Fruit fly (Drosophila melanogaster) whole organism, embryonic: ENCODE measurements around the gene CG2962.

Experiments
- Abd-B ChIP-seq: fragments of 200-800 bp; sonication (Bioruptor generic); optimal IDR thresholded peaks from 2 replicates; lab custom pipeline; 2018; ENCODE audit warnings: missing biosample characterization, mild to moderate bottlenecking, missing genetic modification characterization, moderate library complexity
- Adf1 ChIP-seq: fragments of 200-800 bp; sonication (Bioruptor generic); IDR thresholded peaks from 2 replicates; pipeline ENCODE4 v1.3.6; 2022; ENCODE audit warnings: missing biosample characterization, missing genetic modification characterization
- Bteb2 ChIP-seq: fragments of 200-800 bp; sonication (Bioruptor generic); optimal IDR thresholded peaks from 2 replicates; lab custom pipeline; 2016; ENCODE audit warnings: missing biosample characterization, missing genetic modification characterization
- CG10979 ChIP-seq: fragments of 200-800 bp; sonication (Bioruptor generic); optimal IDR thresholded peaks from 2 replicates; lab custom pipeline; 2018; ENCODE audit warnings: missing biosample characterization, mild to moderate bottlenecking, missing genetic modification characterization, moderate library complexity
- CG11504 ChIP-seq: fragments of 200-800 bp; sonication (Bioruptor generic); optimal IDR thresholded peaks from 3 replicates; lab custom pipeline; 2019; ENCODE audit warnings: missing biosample characterization, mild to moderate bottlenecking, missing genetic modification characterization, moderate library complexity
- CG12744 ChIP-seq: fragments of 200-800 bp; sonication (Bioruptor generic); optimal IDR thresholded peaks from 2 replicates; lab custom pipeline; 2016; ENCODE audit warnings: missing biosample characterization, missing genetic modification characterization
- CG15011 ChIP-seq: fragments of 200-800 bp; sonication (Bioruptor generic); optimal IDR thresholded peaks from 3 replicates; lab custom pipeline; 2018; ENCODE audit warnings: missing biosample characterization, mild to moderate bottlenecking, missing genetic modification characterization
- CG1832 ChIP-seq: fragments of 200-800 bp; sonication (Bioruptor generic); optimal IDR thresholded peaks from 2 replicates; lab custom pipeline; 2017; ENCODE audit warnings: missing biosample characterization, mild to moderate bottlenecking, missing genetic modification characterization, inconsistent platforms
- CG2120 ChIP-seq: fragments of 200-800 bp; sonication (Bioruptor generic); optimal IDR thresholded peaks from 3 replicates; lab custom pipeline; 2016; ENCODE audit warnings: missing biosample characterization, missing genetic modification characterization
- CG33557 ChIP-seq: fragments of 200-800 bp; sonication (Bioruptor generic); optimal IDR thresholded peaks from 2 replicates; lab custom pipeline; 2019; ENCODE audit warnings: missing biosample characterization, mild to moderate bottlenecking, missing genetic modification characterization, moderate library complexity
- CG4424 ChIP-seq: fragments of 200-800 bp; sonication (Bioruptor generic); optimal IDR thresholded peaks from 3 replicates; lab custom pipeline; 2016; ENCODE audit warnings: missing biosample characterization, missing genetic modification characterization
- CG7271 ChIP-seq: fragments of 200-800 bp; sonication (Bioruptor generic); optimal IDR thresholded peaks from 2 replicates; lab custom pipeline; 2018; ENCODE audit warnings: missing biosample characterization, mild to moderate bottlenecking, missing genetic modification characterization, moderate library complexity
- CG7372 ChIP-seq: fragments of 200-800 bp; sonication (Bioruptor generic); IDR thresholded peaks from 2 replicates; pipeline ENCODE4 v1.3.6; 2022; ENCODE audit warnings: missing biosample characterization, missing genetic modification characterization
- CG9437 ChIP-seq: fragments of 200-800 bp; sonication (Bioruptor generic); optimal IDR thresholded peaks from 2 replicates; lab custom pipeline; 2018; ENCODE audit warnings: missing biosample characterization, mild to moderate bottlenecking, missing genetic modification characterization
- CG9876 ChIP-seq: fragments of 200-800 bp; sonication (Bioruptor generic); optimal IDR thresholded peaks from 2 replicates; lab custom pipeline; 2016; ENCODE audit warnings: missing biosample characterization, missing genetic modification characterization
- CG9932 ChIP-seq: fragments of 200-800 bp; sonication (Bioruptor generic); IDR thresholded peaks from 2 replicates; pipeline ENCODE4 v1.3.6; 2022; ENCODE audit warnings: missing biosample characterization, missing genetic modification characterization
- Chrac-16 ChIP-seq: fragments of 200-800 bp; sonication (Bioruptor generic); optimal IDR thresholded peaks from 3 replicates; lab custom pipeline; 2016; ENCODE audit warnings: missing biosample characterization, missing genetic modification characterization
- D19A ChIP-seq: fragments of 200-800 bp; optimal IDR thresholded peaks from 3 replicates; lab custom pipeline; 2019; ENCODE audit warnings: missing biosample characterization, mild to moderate bottlenecking, missing genetic modification characterization, moderate library complexity
- Dip3 ChIP-seq: fragments of 200-800 bp; sonication (Bioruptor generic); optimal IDR thresholded peaks from 3 replicates; lab custom pipeline; 2016; ENCODE audit warnings: missing biosample characterization, missing genetic modification characterization
- Doc2 ChIP-seq: fragments of 200-800 bp; sonication (Bioruptor generic); IDR thresholded peaks from 2 replicates; pipeline ENCODE4 v1.3.6; 2022; ENCODE audit warnings: missing biosample characterization, missing genetic modification characterization
- Hr51 ChIP-seq, 2 experiments: fragments of 200-800 bp; sonication (Bioruptor generic); optimal IDR thresholded peaks; 2 replicates in 1 of 2; 3 replicates in 1 of 2; lab custom pipeline; 2016 to 2018; ENCODE audit warnings: missing biosample characterization in 2 of 2, missing genetic modification characterization in 2 of 2, mild to moderate bottlenecking in 1 of 2, moderate library complexity in 1 of 2
- Med ChIP-seq: fragments of 200-800 bp; sonication (Bioruptor generic); peaks from one replicate; lab custom pipeline; 2016; ENCODE audit warnings: missing biosample characterization, missing genetic modification characterization, mild to moderate bottlenecking, inconsistent platforms, moderate library complexity
- NC2β ChIP-seq: fragments of 200-800 bp; sonication (Bioruptor generic); optimal IDR thresholded peaks from 2 replicates; lab custom pipeline; 2016; ENCODE audit warnings: missing biosample characterization, missing genetic modification characterization
- Pdp1 ChIP-seq, 2 experiments: fragments of 200-800 bp; sonication (Bioruptor generic); optimal IDR thresholded peaks; 3 replicates each; lab custom pipeline; 2016; ENCODE audit warnings: missing biosample characterization in 2 of 2, missing genetic modification characterization in 2 of 2, mild to moderate bottlenecking in 1 of 2, moderate library complexity in 1 of 2
- Scr ChIP-seq: fragments of 200-800 bp; sonication (Bioruptor generic); IDR thresholded peaks from 2 replicates; pipeline ENCODE4 v1.3.6; 2022; ENCODE audit warnings: missing biosample characterization, missing genetic modification characterization; ENCODE audit not compliant: partially characterized antibody
- Xrp1 ChIP-seq: fragments of 200-800 bp; sonication (Bioruptor generic); IDR thresholded peaks from 2 replicates; pipeline ENCODE4 v1.3.6; 2022; ENCODE audit warnings: missing biosample characterization, missing genetic modification characterization
- aop ChIP-seq: fragments of 200-800 bp; sonication (Bioruptor generic); IDR thresholded peaks from 2 replicates; pipeline ENCODE4 v1.3.6; 2022; ENCODE audit warnings: missing biosample characterization, missing genetic modification characterization
- bowl ChIP-seq: fragments of 200-800 bp; sonication (Bioruptor generic); IDR thresholded peaks from 2 replicates; pipeline ENCODE4 v1.3.6; 2022; ENCODE audit warnings: missing biosample characterization, missing genetic modification characterization
- chinmo ChIP-seq: fragments of 200-800 bp; sonication (Bioruptor generic); IDR thresholded peaks from 4 replicates; pipeline ENCODE4 v1.3.6; 2022; ENCODE audit warnings: missing biosample characterization, missing genetic modification characterization; ENCODE audit not compliant: partially characterized antibody
- fd102C ChIP-seq: fragments of 200-800 bp; sonication (Bioruptor generic); optimal IDR thresholded peaks from 2 replicates; lab custom pipeline; 2018; ENCODE audit warnings: missing biosample characterization, mild to moderate bottlenecking, missing genetic modification characterization, moderate library complexity
- lmd ChIP-seq: fragments of 200-800 bp; sonication (Bioruptor generic); IDR thresholded peaks from 2 replicates; pipeline ENCODE4 v1.3.6; 2022; ENCODE audit warnings: missing biosample characterization, missing genetic modification characterization
- nmo ChIP-seq: fragments of 200-800 bp; sonication (Bioruptor generic); optimal IDR thresholded peaks from 2 replicates; lab custom pipeline; 2018; ENCODE audit warnings: missing biosample characterization, mild to moderate bottlenecking, missing genetic modification characterization, moderate library complexity
- prd ChIP-seq, 3 experiments: fragments of >200 bp in 2 of 3; fragments of 200-800 bp in 1 of 3; sonication (Bioruptor generic) in 1 of 3; optimal IDR thresholded peaks in 2 of 3; IDR thresholded peaks in 1 of 3; 2 replicates in 2 of 3; 3 replicates in 1 of 3; pipeline versions ENCODE4 v1.3.6 to Lab custom; 2017 to 2022; ENCODE audit warnings: missing biosample characterization in 1 of 3, missing genetic modification characterization in 1 of 3
- sna ChIP-seq: fragments of 200-800 bp; sonication (Bioruptor generic); IDR thresholded peaks from 2 replicates; pipeline ENCODE4 v1.3.6; 2022; ENCODE audit warnings: missing biosample characterization, missing genetic modification characterization; ENCODE audit not compliant: partially characterized antibody
- trem ChIP-seq: fragments of 200-800 bp; optimal IDR thresholded peaks from 3 replicates; lab custom pipeline; 2019; ENCODE audit warnings: missing biosample characterization, mild to moderate bottlenecking, missing genetic modification characterization, moderate library complexity
- trh ChIP-seq: fragments of 200-800 bp; sonication (Bioruptor generic); optimal IDR thresholded peaks from 2 replicates; lab custom pipeline; 2016; ENCODE audit warnings: missing biosample characterization, missing genetic modification characterization
- wor ChIP-seq: fragments of 200-800 bp; sonication (Bioruptor generic); IDR thresholded peaks from 2 replicates; pipeline ENCODE4 v1.3.6; 2022; ENCODE audit warnings: missing biosample characterization, missing genetic modification characterization
- zen ChIP-seq: fragments of 200-800 bp; sonication (Bioruptor generic); optimal IDR thresholded peaks from 3 replicates; lab custom pipeline; 2018; ENCODE audit warnings: missing biosample characterization, mild to moderate bottlenecking, missing genetic modification characterization, moderate library complexity

The CG2962 gene

DNA sequence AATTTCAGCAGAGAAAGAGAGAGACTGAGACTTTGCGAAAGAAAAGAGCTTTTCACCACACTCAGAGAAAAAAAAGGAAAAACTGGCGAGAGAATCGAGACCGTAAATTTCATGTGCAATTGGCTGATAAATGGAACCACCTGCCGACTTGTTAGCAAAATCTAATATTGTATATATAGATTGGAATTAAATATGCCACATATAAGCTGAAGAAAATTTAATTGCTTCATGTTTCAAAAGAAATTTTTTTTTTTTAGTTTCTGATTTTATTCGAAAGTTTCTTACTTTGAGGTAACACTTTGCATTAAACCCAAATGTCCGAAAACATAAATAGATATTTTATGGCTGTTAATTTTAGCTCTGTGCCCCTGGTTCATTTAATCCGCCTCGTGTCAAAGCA lies 28.3 kb upstream of the CG2962 start (continued):
- TF ChIP-seq trem (tag; lab: Kevin White, UChicago) (no peak), CG9932 (GFP tag; lab: Robert Waterston, UW) (peak; percentile 32; the same call in 1 of the 2 replicates), bowl (no peak), Scr (no peak), D19A (tag; lab: Kevin White, UChicago) (no peak), CG2120 (peak; percentile 29), lmd (GFP tag; lab: Robert Waterston, UW) (peak; percentile 27; the same call in 1 of the 2 replicates), Pdp1 (GFP tag; optimal IDR thresholded peaks at IDR 0.05; lab: Kevin White, UChicago) (no peak), prd (optimal IDR thresholded peaks at IDR 0.05; lab: Kevin White, UChicago) (no peak), prd (GFP tag; IDR thresholded peaks at IDR 0.05; lab: Robert Waterston, UW) (no peak), CG33557 (GFP tag; lab: Kevin White, UChicago) (no peak), CG11504 (peak; percentile 25), trh (no peak), CG4424 (no peak), Doc2 (no peak), Hr51 (GFP tag; optimal IDR thresholded peaks at IDR 0.05; lab: Kevin White, UChicago) (peak in 1 of 2 experiments; percentile 30)

- peak; percentile 39 for TF ChIP-seq Med (GFP tag; lab: Kevin White, UChicago)
- peak; percentile 38 for TF ChIP-seq sna (GFP tag; lab: Robert Waterston, UW)
- TF ChIP-seq CG1832: peak; percentile 14
- TF ChIP-seq chinmo (GFP tag; lab: Robert Waterston, UW): 0 out of 4 replicates have a peak, but pooled peaks have one; percentile 13
- no peak for TF ChIP-seq CG15011
- TF ChIP-seq wor (GFP tag; lab: Robert Waterston, UW): no peak
- peak in 1 of 2 experiments; percentile 73 for TF ChIP-seq Pdp1 (GFP tag; optimal IDR thresholded peaks at IDR 0.05; lab: Kevin White, UChicago)
- peak; percentile 97 for TF ChIP-seq Adf1
Measured at dm6 chrX:10243540-10243939, 27.1 kb upstream of the CG2962 start.

DNA sequence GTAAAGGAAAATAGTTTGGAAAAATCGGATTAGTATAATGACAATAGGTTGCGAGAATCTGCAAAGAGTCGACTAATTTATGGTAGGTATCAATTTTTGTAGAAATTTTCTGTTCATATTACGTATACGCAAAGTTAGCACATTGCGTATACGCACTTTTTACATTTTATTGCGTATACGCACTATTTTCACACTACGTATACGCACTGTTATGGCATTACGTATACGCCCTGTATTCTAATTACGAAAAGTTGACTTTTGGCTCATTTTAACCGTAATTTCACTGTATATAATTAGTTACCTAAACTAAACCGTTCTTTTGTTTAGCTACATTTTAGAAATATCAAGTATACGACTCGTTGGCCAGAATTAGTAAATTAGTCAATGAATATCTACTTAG lies 26.4 kb upstream of the CG2962 start:
- peak in 1 of 2 experiments; percentile 19 for TF ChIP-seq Pdp1 (GFP tag; optimal IDR thresholded peaks at IDR 0.05; lab: Kevin White, UChicago)
- peak; percentile 56 for TF ChIP-seq fd102C (GFP tag; lab: Kevin White, UChicago)
- peak; percentile 54 for TF ChIP-seq CG10979
- 0 out of 2 replicates have a peak, but pooled peaks have one; percentile 11 for TF ChIP-seq Xrp1
- no peak for TF ChIP-seq Abd-B (GFP tag; lab: Kevin White, UChicago)
- no peak for TF ChIP-seq nmo (GFP tag; lab: Kevin White, UChicago)
- peak; percentile 16 for TF ChIP-seq zen (tag; lab: Kevin White, UChicago)
- no peak for TF ChIP-seq NC2β
- TF ChIP-seq Bteb2 (GFP tag; lab: Kevin White, UChicago): no peak
- TF ChIP-seq CG7372 (GFP tag; lab: Robert Waterston, UW): peak; percentile 93
- TF ChIP-seq Dip3: no peak
- TF ChIP-seq Chrac-16: no peak
- peak; percentile 60 for TF ChIP-seq CG9437
- peak; percentile 38 for TF ChIP-seq CG7271 (tag; lab: Kevin White, UChicago)
- no peak for TF ChIP-seq CG9876 (GFP tag; lab: Kevin White, UChicago)
- no peak for TF ChIP-seq aop
- TF ChIP-seq CG12744 (GFP tag; lab: Kevin White, UChicago): peak; percentile 56
